Fruit fly (Drosophila melanogaster): ENCODE measurements around the gene kug.

kug gene

DNA sequence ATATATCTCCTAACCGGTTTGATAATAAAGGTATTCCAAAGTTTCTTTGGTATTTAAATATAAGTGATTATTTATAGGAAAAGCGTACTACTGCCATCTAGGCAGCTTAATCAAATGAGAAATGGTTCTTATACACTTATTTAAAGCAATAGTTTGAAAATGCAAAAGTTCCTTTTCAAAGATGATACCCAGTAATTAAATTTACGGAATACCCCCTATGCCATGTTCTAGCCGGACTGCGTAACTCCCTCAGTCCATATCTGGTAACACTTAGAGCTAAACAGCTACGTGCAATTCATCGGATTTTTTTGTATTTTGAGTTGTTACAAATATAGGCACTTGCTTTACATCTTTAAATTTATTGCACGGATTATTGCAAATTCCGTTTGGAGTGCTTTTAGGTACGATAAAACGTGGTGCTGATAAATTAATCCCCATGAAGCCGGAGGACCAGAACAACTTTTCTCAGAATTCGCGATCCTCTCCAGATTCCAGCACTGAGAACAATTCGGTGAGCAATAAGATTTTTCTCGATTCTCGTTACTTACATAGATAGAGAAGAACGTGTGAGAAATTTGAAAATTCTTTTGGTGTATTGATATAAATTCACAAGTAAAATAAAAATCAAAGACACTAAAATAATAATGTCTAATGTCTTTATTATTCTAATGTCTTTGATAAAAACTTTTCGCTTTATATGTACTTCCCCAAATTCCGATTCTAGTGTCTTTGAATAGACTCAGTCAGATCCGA lies 2.4 kb upstream of the kug start, which contains the start of gene CG7668 (continued):
- TF ChIP-seq lmd (GFP tag; IDR thresholded peaks at IDR 0.05), result no peak; the same call in 1 of the 2 replicates
- TF ChIP-seq CG10147 (GFP tag; optimal IDR thresholded peaks at IDR 0.05), result peak; percentile 86
- TF ChIP-seq CG8765 (GFP tag; IDR thresholded peaks at IDR 0.05), result peak; percentile 86
- TF ChIP-seq emc (GFP tag; optimal IDR thresholded peaks at IDR 0.05), result peak; percentile 68
- TF ChIP-seq CG8944 (GFP tag; optimal IDR thresholded peaks at IDR 0.05), result peak; percentile 87
- TF ChIP-seq maf-S (GFP tag; optimal IDR thresholded peaks at IDR 0.05), result peak; percentile 72
- peak; percentile 74 for TF ChIP-seq CG9609 (GFP tag; optimal IDR thresholded peaks at IDR 0.05)
- TF ChIP-seq sens (GFP tag), result peak; percentile 99
- TF ChIP-seq CG16813 (GFP tag; IDR thresholded peaks at IDR 0.05; ENCODE audit: partially characterized antibody), result 0 out of 3 replicates have a peak, but pooled peaks have one; percentile 6
- TF ChIP-seq hkb (optimal IDR thresholded peaks at IDR 0.05), result no peak
- TF ChIP-seq hkb (GFP tag; IDR thresholded peaks at IDR 0.05), result peak; percentile 96
- TF ChIP-seq Fer3 (tag; optimal IDR thresholded peaks at IDR 0.05), result peak; percentile 93
- peak; percentile 84 for TF ChIP-seq sug (tag; optimal IDR thresholded peaks at IDR 0.05)
- peak; percentile 71 for TF ChIP-seq Fer2 (tag; optimal IDR thresholded peaks at IDR 0.05)
- peak; percentile 89 for TF ChIP-seq mam (GFP tag; optimal IDR thresholded peaks at IDR 0.05)
- no peak for TF ChIP-seq amos (GFP tag; IDR thresholded peaks at IDR 0.05; ENCODE audit: partially characterized antibody)
- peak; percentile 86 for TF ChIP-seq CG7372 (GFP tag; IDR thresholded peaks at IDR 0.05)
- TF ChIP-seq CG15696 (tag; optimal IDR thresholded peaks at IDR 0.05), result peak; percentile 85
- TF ChIP-seq lov (optimal IDR thresholded peaks at IDR 0.05), result no peak
- TF ChIP-seq lov (GFP tag; IDR thresholded peaks at IDR 0.05), result peak; percentile 87
- peak; percentile 87; the same call in 1 of the 2 replicates for TF ChIP-seq CG10366 (GFP tag; IDR thresholded peaks at IDR 0.05)
- TF ChIP-seq gt (GFP tag; IDR thresholded peaks at IDR 0.05), result no peak
- TF ChIP-seq tio (GFP tag; optimal IDR thresholded peaks at IDR 0.05), result peak; percentile 82
- peak; percentile 40 for TF ChIP-seq Sry-β (GFP tag; optimal IDR thresholded peaks at IDR 0.05)
- TF ChIP-seq HLH3B (GFP tag; IDR thresholded peaks at IDR 0.05), result peak; percentile 89; the same call in 1 of the 2 replicates
- TF ChIP-seq sima (GFP tag; optimal IDR thresholded peaks at IDR 0.05), result peak; percentile 23
- peak; percentile 88 for TF ChIP-seq CG12299 (tag; optimal IDR thresholded peaks at IDR 0.05)
- TF ChIP-seq CG1603 (tag; optimal IDR thresholded peaks at IDR 0.05), result peak; percentile 92
- TF ChIP-seq CG3065 (GFP tag; optimal IDR thresholded peaks at IDR 0.05), result peak; percentile 59
- TF ChIP-seq CG32767 (GFP tag; IDR thresholded peaks at IDR 0.05), result peak; percentile 86
- peak; percentile 74 for TF ChIP-seq Dad (GFP tag; optimal IDR thresholded peaks at IDR 0.05)
- TF ChIP-seq p53 (GFP tag; optimal IDR thresholded peaks at IDR 0.05), result peak; percentile 74
- peak; percentile 50 for TF ChIP-seq pros (GFP tag; optimal IDR thresholded peaks at IDR 0.05)
- peak; percentile 84 for TF ChIP-seq schlank (tag; optimal IDR thresholded peaks at IDR 0.05)
- TF ChIP-seq ham (GFP tag; IDR thresholded peaks at IDR 0.05), result no peak
- peak; percentile 92 for TF ChIP-seq so (GFP tag; IDR thresholded peaks at IDR 0.05)
- TF ChIP-seq bsh (GFP tag; optimal IDR thresholded peaks at IDR 0.05), result peak; percentile 50 to 92
- TF ChIP-seq MESR4 (GFP tag; optimal IDR thresholded peaks at IDR 0.05), result peak; percentile 67
- no peak for TF ChIP-seq yki (optimal IDR thresholded peaks at IDR 0.05)
- TF ChIP-seq wor (GFP tag; IDR thresholded peaks at IDR 0.05), result peak; percentile 59
- TF ChIP-seq CG6813 (GFP tag; optimal IDR thresholded peaks at IDR 0.05), result peak; percentile 75
- TF ChIP-seq luna (GFP tag; optimal IDR thresholded peaks at IDR 0.05), result peak; percentile 61
- peak; percentile 39 for TF ChIP-seq CG15479 (GFP tag; optimal IDR thresholded peaks at IDR 0.05)
- peak; percentile 76; the same call in 1 of the 3 replicates for TF ChIP-seq CG2199 (GFP tag; IDR thresholded peaks at IDR 0.05)
- TF ChIP-seq Hand (GFP tag; optimal IDR thresholded peaks at IDR 0.05), result peak; percentile 70
- no peak for TF ChIP-seq CG32772 (GFP tag; IDR thresholded peaks at IDR 0.05)
- peak; percentile 89 for TF ChIP-seq dmrt99B (tag; optimal IDR thresholded peaks at IDR 0.05)
- TF ChIP-seq CG34422 (GFP tag; IDR thresholded peaks at IDR 0.05), result no peak; the same call in 2 of the 3 replicates
- TF ChIP-seq kni (GFP tag; optimal IDR thresholded peaks at IDR 0.05), result peak; percentile 77
- TF ChIP-seq CG7271 (tag; optimal IDR thresholded peaks at IDR 0.05), result peak; percentile 85

All from whole organism, embryonic.